Worm (Caenorhabditis elegans) whole organism, young adult: ENCODE measurements around the gene F14H8.5.

Source experiments
- T26A5.8 ChIP-seq: sonication (generic microtip); optimal IDR thresholded peaks from 2 replicates; lab custom pipeline; 2016; ENCODE audit warnings: missing genetic modification characterization, missing compliant biosample characterization
- Y56A3A.18 ChIP-seq: fragments of 200-800 bp; sonication (Bioruptor generic); IDR thresholded peaks from 2 replicates; pipeline ENCODE4 v1.3.6; 2022; ENCODE audit warnings: missing genetic modification reagents, missing genetic modification characterization, missing compliant biosample characterization
- ets-4 ChIP-seq: fragments of 200-800 bp; sonication (Bioruptor generic); optimal IDR thresholded peaks from 2 replicates; lab custom pipeline; 2018; ENCODE audit warnings: mild to moderate bottlenecking, missing genetic modification characterization, missing compliant biosample characterization
- mes-4 ChIP-seq: sonication (generic microtip); optimal IDR thresholded peaks from 2 replicates; lab custom pipeline; 2016; ENCODE audit warnings: missing genotype, missing genetic modification characterization, missing compliant biosample characterization
- nhr-90 ChIP-seq: sonication (generic microtip); optimal IDR thresholded peaks from 2 replicates; lab custom pipeline; 2016; ENCODE audit warnings: missing genotype, mild to moderate bottlenecking, missing genetic modification characterization, missing compliant biosample characterization
- tbx-9 ChIP-seq: sonication (generic microtip); optimal IDR thresholded peaks from 2 replicates; lab custom pipeline; 2016; ENCODE audit warnings: borderline replicate concordance, missing genetic modification characterization, inconsistent platforms, missing compliant biosample characterization
- unc-130 ChIP-seq: sonication (generic microtip); optimal IDR thresholded peaks from 2 replicates; lab custom pipeline; 2016; ENCODE audit warnings: missing genetic modification reagents, missing genetic modification characterization, missing compliant biosample characterization
- unc-62 ChIP-seq: fragments of 150-350 bp; optimal IDR thresholded peaks from 2 replicates; lab custom pipeline; 2014; ENCODE audit warnings: missing biosample characterization, missing genetic modification reagents, missing genetic modification characterization

DNA sequence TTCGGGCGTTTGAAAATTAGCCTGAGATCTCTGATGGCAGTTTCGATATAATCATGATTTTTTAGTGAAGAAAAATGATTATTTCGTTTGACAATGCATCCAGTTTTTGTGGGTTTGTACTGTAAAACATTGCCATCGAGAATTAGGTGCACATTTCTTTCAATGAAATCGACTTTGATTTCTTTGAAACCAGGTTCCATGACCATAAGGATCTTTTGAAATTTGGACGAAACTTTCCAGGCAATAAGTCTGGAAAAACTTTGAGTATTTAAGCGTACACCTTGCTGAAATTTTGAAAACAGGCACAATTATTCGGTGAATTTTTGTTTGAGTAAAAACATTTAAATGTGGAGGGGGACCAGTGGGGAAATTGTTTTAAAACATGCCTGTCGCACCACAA, 30.9 kb downstream of the F14H8.5 start:
- no peak for TF ChIP-seq unc-62 (GFP tag; lab: Kevin White, UChicago)
- no peak for TF ChIP-seq tbx-9 (tag; lab: Kevin White, UChicago)
- no peak for TF ChIP-seq mes-4 (tag; lab: Kevin White, UChicago)
- no peak for TF ChIP-seq nhr-90 (tag; lab: Kevin White, UChicago)
- TF ChIP-seq T26A5.8, result no peak
- TF ChIP-seq unc-130, result no peak
- no peak for TF ChIP-seq Y56A3A.18 (GFP tag; lab: Robert Waterston, UW)
- no peak for TF ChIP-seq ets-4
